Worm (Caenorhabditis elegans): ENCODE measurements around the gene pcyt-2.2.

The pcyt-2.2 gene

ce11 chrX:7921130-7921529 lies 37.0 kb downstream of the pcyt-2.2 start:
- TF ChIP-seq ccch-3 (GFP tag; optimal IDR thresholded peaks at IDR 0.05) (no peak), T26A5.8 (tag; optimal IDR thresholded peaks at IDR 0.05) (no peak), D2030.7 (GFP tag; IDR thresholded peaks at IDR 0.05) (no peak), snpc-1.3 (tag; optimal IDR thresholded peaks at IDR 0.05; ENCODE audit: insufficient read depth) (no peak), nfya-1 (tag; optimal IDR thresholded peaks at IDR 0.05; ENCODE audit: borderline replicate concordance, insufficient read depth) (no peak), ceh-40 (GFP tag; IDR thresholded peaks at IDR 0.05) (no peak), lsl-1 (GFP tag; optimal IDR thresholded peaks at IDR 0.05) (no peak), rpc-1 (optimal IDR thresholded peaks at IDR 0.05) (no peak), rpc-1 (tag; optimal IDR thresholded peaks at IDR 0.05) (no peak), attf-3 (GFP tag; conservative IDR thresholded peaks at IDR 0.05) (no peak), gei-17 (GFP tag; optimal IDR thresholded peaks at IDR 0.05) (no peak), cebp-2 (GFP tag; IDR thresholded peaks at IDR 0.05) (no peak), dpl-1 (GFP tag; optimal IDR thresholded peaks at IDR 0.05) (no peak), T07F8.4 (tag; optimal IDR thresholded peaks at IDR 0.05) (no peak), mxl-1 (tag; optimal IDR thresholded peaks at IDR 0.05) (no peak), die-1 (tag; optimal IDR thresholded peaks at IDR 0.05) (no peak), lin-54 (GFP tag; optimal IDR thresholded peaks at IDR 0.05) (no peak), nhr-90 (tag; optimal IDR thresholded peaks at IDR 0.05) (no peak), unc-130 (GFP tag; optimal IDR thresholded peaks at IDR 0.05) (no peak), ceh-79 (tag; optimal IDR thresholded peaks at IDR 0.05) (no peak), cebp-1 (GFP tag; IDR thresholded peaks at IDR 0.05) (no peak), cebp-1 (tag; optimal IDR thresholded peaks at IDR 0.05) (no peak)

- TF ChIP-seq lag-1 (GFP tag; IDR thresholded peaks at IDR 0.05) = no peak
- TF ChIP-seq B0035.1 (tag; optimal IDR thresholded peaks at IDR 0.05) = no peak
- TF ChIP-seq ceh-58 (GFP tag; IDR thresholded peaks at IDR 0.05) = no peak
- TF ChIP-seq lsy-27 (tag; optimal IDR thresholded peaks at IDR 0.05; ENCODE audit: borderline replicate concordance, insufficient read depth) = no peak
- no peak for TF ChIP-seq ztf-26 (tag; optimal IDR thresholded peaks at IDR 0.05)
- TF ChIP-seq hlh-12 (tag; optimal IDR thresholded peaks at IDR 0.05) = no peak
- TF ChIP-seq C17E4.6 (GFP tag; IDR thresholded peaks at IDR 0.05) = no peak
- no peak for TF ChIP-seq nhr-120 (GFP tag; IDR thresholded peaks at IDR 0.05)
- TF ChIP-seq hrde-1 (tag; optimal IDR thresholded peaks at IDR 0.05; ENCODE audit: borderline replicate concordance) = no peak
- TF ChIP-seq lsl-1 (GFP tag; optimal IDR thresholded peaks at IDR 0.05) = no peak
- TF ChIP-seq madf-6 (GFP tag; IDR thresholded peaks at IDR 0.05) = no peak
- no peak for TF ChIP-seq atf-7 (tag; optimal IDR thresholded peaks at IDR 0.05)
- TF ChIP-seq attf-5 (GFP tag; optimal IDR thresholded peaks at IDR 0.05) = no peak
- TF ChIP-seq madf-3 (GFP tag; IDR thresholded peaks at IDR 0.05) = no peak
- TF ChIP-seq tbx-9 (tag; optimal IDR thresholded peaks at IDR 0.05; ENCODE audit: borderline replicate concordance) = no peak
- no peak for TF ChIP-seq snpc-1.3 (tag; optimal IDR thresholded peaks at IDR 0.05; ENCODE audit: insufficient read depth)
- no peak for TF ChIP-seq nfyb-1 (GFP tag; IDR thresholded peaks at IDR 0.05)
Observed at ce11 chrX:7925134-7925533, 41.0 kb downstream of the pcyt-2.2 start, which contains the start of gene zig-4. TSS of gene zig-4 (plus strand) at chrX:7925434.

ce11 chrX:7930450-7930849 lies 46.4 kb downstream of the pcyt-2.2 start, which contains the start of gene zig-3:
TSS of gene zig-3 (plus strand) at chrX:7930750.
- TF ChIP-seq snpc-1.3 (tag; optimal IDR thresholded peaks at IDR 0.05; ENCODE audit: insufficient read depth) = no peak
- TF ChIP-seq hlh-26 (GFP tag; conservative IDR thresholded peaks at IDR 0.05) = no peak
- TF ChIP-seq F57A8.1 (GFP tag; optimal IDR thresholded peaks at IDR 0.05) = no peak
- TF ChIP-seq ets-4 (GFP tag; optimal IDR thresholded peaks at IDR 0.05) = no peak
- TF ChIP-seq akir-1 (GFP tag; optimal IDR thresholded peaks at IDR 0.05) = no peak
- no peak for TF ChIP-seq mes-4 (tag; optimal IDR thresholded peaks at IDR 0.05)
- no peak for TF ChIP-seq dox-1 (GFP tag; IDR thresholded peaks at IDR 0.05)
- no peak for TF ChIP-seq C17E4.6 (GFP tag; IDR thresholded peaks at IDR 0.05)
- no peak for TF ChIP-seq pha-4 (tag; optimal IDR thresholded peaks at IDR 0.05)
- TF ChIP-seq madf-10 (tag; optimal IDR thresholded peaks at IDR 0.05) = no peak
- TF ChIP-seq F57C9.4 (tag; optimal IDR thresholded peaks at IDR 0.05) = no peak
- no peak for TF ChIP-seq F33H1.4 (GFP tag; IDR thresholded peaks at IDR 0.05)
- no peak for TF ChIP-seq madf-8 (GFP tag; conservative IDR thresholded peaks at IDR 0.05)
- TF ChIP-seq ztf-6 (GFP tag; IDR thresholded peaks at IDR 0.05) = no peak
- TF ChIP-seq die-1 (tag; optimal IDR thresholded peaks at IDR 0.05) = no peak

All from whole organism, young adult.